Worm (Caenorhabditis elegans): ENCODE results near the gene R02F11.3.

Gene R02F11.3

DNA sequence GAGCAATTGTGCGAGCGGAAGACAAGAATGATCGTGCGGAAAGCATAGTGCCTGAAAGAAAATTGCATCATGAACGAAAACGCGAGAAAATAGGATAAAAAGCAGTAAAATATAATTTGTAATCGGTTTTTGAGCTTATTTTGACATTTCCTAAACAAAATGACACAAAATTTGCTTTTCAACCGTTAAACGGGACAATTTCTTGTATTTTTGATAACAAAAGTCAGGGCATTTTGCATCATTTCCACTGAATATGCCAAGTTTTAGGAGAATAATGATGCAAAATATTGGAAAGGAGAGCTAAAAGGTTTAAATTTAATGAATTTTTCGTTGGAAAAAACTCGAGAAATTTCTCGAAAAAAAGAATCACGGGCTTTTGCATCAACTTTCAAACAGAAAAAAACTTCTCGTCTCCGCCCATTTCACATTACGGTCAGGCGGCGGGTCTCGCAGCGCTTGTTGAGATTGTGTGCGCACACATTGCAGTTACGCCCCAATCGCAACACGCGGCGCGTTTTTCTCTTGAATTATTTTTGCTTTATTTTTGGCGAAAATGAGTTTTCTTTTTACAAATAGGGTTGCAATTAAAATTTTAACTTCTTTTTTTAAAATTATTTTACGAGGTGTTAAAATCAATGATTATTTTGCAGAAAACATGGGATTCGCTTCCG, 21.1 kb upstream of the R02F11.3 start, which contains the start of the genes hsp-6 and C37H5.5 (continued):
- TF ChIP-seq cey-2 (tag; optimal IDR thresholded peaks at IDR 0.05; ENCODE audit: borderline replicate concordance, insufficient read depth): no peak
- no peak for TF ChIP-seq snpc-4 (tag; optimal IDR thresholded peaks at IDR 0.05)
- no peak for TF ChIP-seq nhr-237 (tag; optimal IDR thresholded peaks at IDR 0.05)
- peak; percentile 40 for TF ChIP-seq duxl-1 (tag; optimal IDR thresholded peaks at IDR 0.05; ENCODE audit: poor library complexity)
- peak; percentile 59; the same call in 1 of the 2 replicates for TF ChIP-seq arid-1 (GFP tag; conservative IDR thresholded peaks at IDR 0.05)

DNA sequence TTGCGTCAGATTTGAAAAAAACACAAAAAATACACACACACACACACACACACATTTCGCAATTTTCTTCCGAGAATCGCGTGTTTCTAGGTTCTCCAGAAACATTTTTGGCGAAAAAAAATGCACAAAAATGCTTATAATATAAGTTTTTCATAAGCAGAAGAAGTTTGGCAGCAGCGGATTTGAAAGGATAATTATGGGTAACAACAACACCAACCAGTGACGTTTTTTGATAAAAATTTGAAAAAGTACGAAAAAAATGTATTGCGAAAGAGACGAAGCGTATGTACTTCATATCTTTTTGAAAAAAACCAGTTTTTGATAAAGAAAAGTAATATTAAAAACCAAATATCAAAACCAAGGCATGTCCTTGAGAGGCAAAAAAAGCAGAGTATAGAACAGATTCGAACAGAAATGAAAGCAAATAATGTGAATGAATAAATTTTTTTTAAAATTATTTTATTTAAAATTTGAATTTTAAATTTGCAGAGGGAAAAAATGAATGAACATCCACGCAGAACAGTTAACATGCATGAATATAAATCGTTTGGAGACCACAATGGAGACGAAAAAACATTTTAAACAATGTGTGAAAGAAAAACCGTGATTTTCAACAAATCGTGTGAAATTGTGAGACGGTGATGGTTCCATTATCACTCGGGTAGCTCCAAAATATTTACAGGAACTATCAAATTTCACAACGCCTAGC, 18.1 kb upstream of the R02F11.3 start:
- TF ChIP-seq jun-1 (tag; optimal IDR thresholded peaks at IDR 0.05) (no peak), dmd-8 (GFP tag; IDR thresholded peaks at IDR 0.05) (peak; percentile 19; the same call in 1 of the 2 replicates), madf-5 (GFP tag; IDR thresholded peaks at IDR 0.05) (peak in 1 of 2 experiments; percentile 17; a peak in 1 of 4 replicates), zfp-3 (GFP tag; conservative IDR thresholded peaks at IDR 0.05) (peak; percentile 91), nhr-41 (GFP tag; IDR thresholded peaks at IDR 0.05) (no peak), lin-13 (GFP tag; optimal IDR thresholded peaks at IDR 0.05) (peak; percentile 34), spr-3 (GFP tag; optimal IDR thresholded peaks at IDR 0.05) (peak; percentile 24), zip-2 (tag; optimal IDR thresholded peaks at IDR 0.05) (no peak), T20F7.1 (GFP tag; optimal IDR thresholded peaks at IDR 0.05) (peak; percentile 77), ztf-11 (tag; optimal IDR thresholded peaks at IDR 0.05) (no peak), hmg-1.1 (GFP tag; IDR thresholded peaks at IDR 0.05) (no peak), mep-1 (tag; optimal IDR thresholded peaks at IDR 0.05) (peak; percentile 80), aly-2 (tag; optimal IDR thresholded peaks at IDR 0.05) (no peak), madf-9 (GFP tag; conservative IDR thresholded peaks at IDR 0.05) (no peak), lir-3 (tag; optimal IDR thresholded peaks at IDR 0.05) (peak; percentile 10), nhr-48 (tag; optimal IDR thresholded peaks at IDR 0.05) (peak; percentile 0), F44E2.7 (GFP tag; IDR thresholded peaks at IDR 0.05) (no peak), nhr-42 (GFP tag; IDR thresholded peaks at IDR 0.05) (peak; percentile 47; the same call in 1 of the 2 replicates), tra-1 (GFP tag; IDR thresholded peaks at IDR 0.05) (no peak; the same call in 1 of the 2 replicates), fos-1 (tag; optimal IDR thresholded peaks at IDR 0.05) (no peak), pha-4 (GFP tag; IDR thresholded peaks at IDR 0.05) (peak; percentile 51; the same call in 1 of the 2 replicates), pha-4 (tag; optimal IDR thresholded peaks at IDR 0.05) (peak; percentile 8), lin-1 (GFP tag; IDR thresholded peaks at IDR 0.05) (peak; percentile 30; the same call in 1 of the 2 replicates), daf-12 (tag; optimal IDR thresholded peaks at IDR 0.05) (no peak), lsy-2 (tag; optimal IDR thresholded peaks at IDR 0.05) (peak in 1 of 2 experiments; percentile 45), set-16 (GFP tag; IDR thresholded peaks at IDR 0.05) (no peak), dpl-1 (GFP tag; optimal IDR thresholded peaks at IDR 0.05) (peak; percentile 3), ZK337.2 (GFP tag; IDR thresholded peaks at IDR 0.05) (0 out of 2 replicates have a peak, but pooled peaks have one; percentile 58), Y5F2A.4 (GFP tag; optimal IDR thresholded peaks at IDR 0.05) (no peak), daf-16 (GFP tag; optimal IDR thresholded peaks at IDR 0.05) (peak; percentile 4 to 16), daf-16 (tag; optimal IDR thresholded peaks at IDR 0.05) (peak; percentile 50), saeg-2 (GFP tag; IDR thresholded peaks at IDR 0.05) (0 out of 2 replicates have a peak, but pooled peaks have one; percentile 27), attf-4 (tag; optimal IDR thresholded peaks at IDR 0.05) (no peak), ceh-20 (GFP tag; IDR thresholded peaks at IDR 0.05) (no peak), lin-39 (tag; optimal IDR thresholded peaks at IDR 0.05) (no peak), F10B5.3 (tag; optimal IDR thresholded peaks at IDR 0.05) (peak; percentile 35), ceh-28 (tag; optimal IDR thresholded peaks at IDR 0.05) (no peak), tag-97 (GFP tag; IDR thresholded peaks at IDR 0.05) (no peak), duxl-1 (tag; optimal IDR thresholded peaks at IDR 0.05; ENCODE audit: poor library complexity) (peak; percentile 48), mes-2 (tag; optimal IDR thresholded peaks at IDR 0.05; ENCODE audit: poor library complexity, severe bottlenecking) (peak; percentile 9), ZK546.5 (tag; optimal IDR thresholded peaks at IDR 0.05) (no peak), mdl-1 (tag; optimal IDR thresholded peaks at IDR 0.05) (no peak), cey-2 (tag; optimal IDR thresholded peaks at IDR 0.05; ENCODE audit: borderline replicate concordance, insufficient read depth) (no peak)
